Fruit fly (Drosophila melanogaster) whole organism, embryonic: ENCODE measurements around the gene yellow-e2.

ENCODE experiments used
- Ada2b ChIP-seq: fragments of 200-800 bp; sonication (Bioruptor generic); IDR thresholded peaks from 2 replicates; pipeline ENCODE4 v1.3.6; 2022; ENCODE audit warnings: missing biosample characterization, missing genetic modification characterization
- Bgb ChIP-seq: fragments of 200-800 bp; sonication (Bioruptor generic); IDR thresholded peaks from 2 replicates; pipeline ENCODE4 v1.3.6; 2022; ENCODE audit warnings: missing biosample characterization, missing genetic modification characterization; ENCODE audit not compliant: partially characterized antibody
- CG10209 ChIP-seq: fragments of 200-800 bp; sonication (Bioruptor generic); optimal IDR thresholded peaks from 3 replicates; lab custom pipeline; 2017; ENCODE audit warnings: missing biosample characterization, mild to moderate bottlenecking, missing genetic modification characterization, missing genetic modification reagents
- CG10321 ChIP-seq: fragments of 200-800 bp; sonication (Bioruptor generic); IDR thresholded peaks from 2 replicates; pipeline ENCODE4 v1.3.6; 2022; ENCODE audit warnings: missing biosample characterization, missing genetic modification characterization
- CG11504 ChIP-seq: fragments of 200-800 bp; sonication (Bioruptor generic); optimal IDR thresholded peaks from 3 replicates; lab custom pipeline; 2019; ENCODE audit warnings: missing biosample characterization, mild to moderate bottlenecking, missing genetic modification characterization, moderate library complexity
- CG12659 ChIP-seq: fragments of 200-800 bp; sonication (Bioruptor generic); optimal IDR thresholded peaks from 3 replicates; lab custom pipeline; 2017; ENCODE audit warnings: mild to moderate bottlenecking, missing biosample characterization, missing genetic modification reagents, missing genetic modification characterization
- CG13287 ChIP-seq: fragments of 200-800 bp; sonication (Bioruptor generic); IDR thresholded peaks from 2 replicates; pipeline ENCODE4 v1.3.6; 2022; ENCODE audit warnings: missing biosample characterization, missing genetic modification characterization; ENCODE audit not compliant: partially characterized antibody
- CG14667 ChIP-seq: fragments of 200-800 bp; sonication (Bioruptor generic); IDR thresholded peaks from 2 replicates; pipeline ENCODE4 v1.3.6; 2022; ENCODE audit warnings: missing biosample characterization, missing genetic modification characterization
- CG1529 ChIP-seq: fragments of 200-800 bp; sonication (Bioruptor generic); optimal IDR thresholded peaks from 3 replicates; lab custom pipeline; 2018; ENCODE audit warnings: missing biosample characterization, missing genetic modification characterization
- CG15514 ChIP-seq: fragments of 200-800 bp; sonication (Bioruptor generic); optimal IDR thresholded peaks from 3 replicates; lab custom pipeline; 2017; ENCODE audit warnings: missing biosample characterization, missing genetic modification characterization, mild to moderate bottlenecking, moderate library complexity, missing genetic modification reagents
- CG16813 ChIP-seq: fragments of 200-800 bp; sonication (Bioruptor generic); IDR thresholded peaks from 3 replicates; pipeline ENCODE4 v1.3.6; 2022; ENCODE audit warnings: missing biosample characterization, missing genetic modification characterization; ENCODE audit not compliant: partially characterized antibody
- CG17802 ChIP-seq: fragments of 200-800 bp; sonication (Bioruptor generic); optimal IDR thresholded peaks from 2 replicates; lab custom pipeline; 2018; ENCODE audit warnings: missing biosample characterization, mild to moderate bottlenecking, missing genetic modification characterization, moderate library complexity
- CG18476 ChIP-seq: fragments of 200-800 bp; sonication (Bioruptor generic); optimal IDR thresholded peaks from 2 replicates; lab custom pipeline; 2016; ENCODE audit warnings: missing biosample characterization, mild to moderate bottlenecking, missing genetic modification characterization
- CG18599 ChIP-seq: fragments of 200-800 bp; sonication (Bioruptor generic); optimal IDR thresholded peaks from 3 replicates; lab custom pipeline; 2017; ENCODE audit warnings: missing biosample characterization, missing genetic modification characterization, mild to moderate bottlenecking, moderate library complexity, missing genetic modification reagents
- CG2116 ChIP-seq: fragments of 200-800 bp; sonication (Bioruptor generic); optimal IDR thresholded peaks from 3 replicates; lab custom pipeline; 2018; ENCODE audit warnings: missing biosample characterization, mild to moderate bottlenecking, missing genetic modification characterization
- CG4282 ChIP-seq: fragments of 200-800 bp; sonication (Bioruptor generic); optimal IDR thresholded peaks from 2 replicates; lab custom pipeline; 2016; ENCODE audit warnings: missing biosample characterization, missing genetic modification characterization
- CG5180 ChIP-seq: fragments of 200-800 bp; sonication (Bioruptor generic); optimal IDR thresholded peaks from 3 replicates; lab custom pipeline; 2017; ENCODE audit warnings: missing biosample characterization, missing genetic modification characterization, mild to moderate bottlenecking, moderate library complexity, missing genetic modification reagents
- CG6813 ChIP-seq: fragments of 200-800 bp; sonication (Bioruptor generic); optimal IDR thresholded peaks from 2 replicates; lab custom pipeline; 2017; ENCODE audit warnings: missing biosample characterization, missing genetic modification characterization, mild to moderate bottlenecking, moderate library complexity, missing genetic modification reagents
- CG7928 ChIP-seq: fragments of 200-800 bp; sonication (Bioruptor generic); optimal IDR thresholded peaks from 2 replicates; lab custom pipeline; 2017; ENCODE audit warnings: missing biosample characterization, mild to moderate bottlenecking, missing genetic modification characterization
- D ChIP-seq, 2 experiments: fragments of 200-800 bp in 1 of 2; fragments of >200 bp in 1 of 2; sonication (Bioruptor generic) in 1 of 2; optimal IDR thresholded peaks; 2 replicates in 1 of 2; 3 replicates in 1 of 2; lab custom pipeline; 2017; ENCODE audit warnings: mild to moderate bottlenecking in 1 of 2, missing biosample characterization in 1 of 2, missing genetic modification characterization in 1 of 2, missing genetic modification reagents in 1 of 2
- Dll ChIP-seq: fragments of 200-800 bp; sonication (Bioruptor generic); IDR thresholded peaks from 4 replicates; pipeline ENCODE4 v1.3.6; 2022; ENCODE audit warnings: missing biosample characterization, missing genetic modification characterization; ENCODE audit not compliant: partially characterized antibody
- Hr3 ChIP-seq: fragments of 200-800 bp; sonication (Bioruptor generic); optimal IDR thresholded peaks from 3 replicates; lab custom pipeline; 2016; ENCODE audit warnings: missing biosample characterization, missing genetic modification characterization
- MBD-R2 ChIP-seq: fragments of 200-800 bp; sonication (Bioruptor generic); IDR thresholded peaks from 2 replicates; pipeline ENCODE4 v1.3.6; 2022; ENCODE audit warnings: missing biosample characterization, missing genetic modification characterization
- Max ChIP-seq: fragments of 200-800 bp; sonication (Bioruptor generic); optimal IDR thresholded peaks from 2 replicates; lab custom pipeline; 2016; ENCODE audit warnings: missing biosample characterization, mild to moderate bottlenecking, missing genetic modification characterization
- aop ChIP-seq: fragments of 200-800 bp; sonication (Bioruptor generic); IDR thresholded peaks from 2 replicates; pipeline ENCODE4 v1.3.6; 2022; ENCODE audit warnings: missing biosample characterization, missing genetic modification characterization
- bowl ChIP-seq: fragments of 200-800 bp; sonication (Bioruptor generic); IDR thresholded peaks from 2 replicates; pipeline ENCODE4 v1.3.6; 2022; ENCODE audit warnings: missing biosample characterization, missing genetic modification characterization
- bsh ChIP-seq, 2 experiments: fragments of 200-800 bp; sonication (Bioruptor generic); optimal IDR thresholded peaks; 2 replicates each; lab custom pipeline; 2017 to 2018; ENCODE audit warnings: mild to moderate bottlenecking in 2 of 2, missing biosample characterization in 2 of 2, missing genetic modification characterization in 2 of 2, moderate library complexity in 1 of 2
- cad ChIP-seq: fragments of >200 bp; optimal IDR thresholded peaks from 2 replicates; lab custom pipeline; 2017; ENCODE audit warnings: missing biosample characterization, missing genetic modification characterization
- cg ChIP-seq: fragments of 200-800 bp; sonication (Bioruptor generic); optimal IDR thresholded peaks from 3 replicates; lab custom pipeline; 2019; ENCODE audit warnings: missing biosample characterization, mild to moderate bottlenecking, missing genetic modification characterization, moderate library complexity
- dpn ChIP-seq, 2 experiments: fragments of 200-800 bp; sonication (Bioruptor generic); optimal IDR thresholded peaks; 3 replicates each; lab custom pipeline; 2016; ENCODE audit warnings: missing biosample characterization in 2 of 2, missing genetic modification characterization in 2 of 2
- eyg ChIP-seq: fragments of 200-800 bp; sonication (Bioruptor generic); optimal IDR thresholded peaks from 3 replicates; lab custom pipeline; 2016; ENCODE audit warnings: missing biosample characterization, missing genetic modification characterization
- fd64A ChIP-seq: fragments of 200-800 bp; sonication (Bioruptor generic); optimal IDR thresholded peaks from 3 replicates; lab custom pipeline; 2018; ENCODE audit warnings: missing biosample characterization, mild to moderate bottlenecking, missing genetic modification characterization
- gcm ChIP-seq: fragments of 200-800 bp; sonication (Bioruptor generic); optimal IDR thresholded peaks from 2 replicates; lab custom pipeline; 2019; ENCODE audit warnings: missing biosample characterization, mild to moderate bottlenecking, missing genetic modification characterization, moderate library complexity
- gcm2 ChIP-seq: fragments of 200-800 bp; sonication (Bioruptor generic); optimal IDR thresholded peaks from 2 replicates; lab custom pipeline; 2016; ENCODE audit warnings: missing biosample characterization, missing genetic modification characterization
- gem ChIP-seq: fragments of 200-800 bp; sonication (Bioruptor generic); optimal IDR thresholded peaks from 2 replicates; lab custom pipeline; 2019; ENCODE audit warnings: missing biosample characterization, mild to moderate bottlenecking, missing genetic modification characterization, moderate library complexity
- lola ChIP-seq, 3 experiments: fragments of >200 bp in 2 of 3; fragments of 200-800 bp in 1 of 3; sonication (Bioruptor generic) in 1 of 3; optimal IDR thresholded peaks; 2 replicates each; lab custom pipeline; 2017 to 2019; ENCODE audit warnings: missing biosample characterization in 3 of 3, missing genetic modification characterization in 3 of 3, mild to moderate bottlenecking in 1 of 3, moderate library complexity in 1 of 3
- mam ChIP-seq: fragments of 200-800 bp; sonication (Bioruptor generic); optimal IDR thresholded peaks from 3 replicates; lab custom pipeline; 2016; ENCODE audit warnings: missing biosample characterization, missing genetic modification characterization
- mirr ChIP-seq: fragments of 200-800 bp; sonication (Bioruptor generic); optimal IDR thresholded peaks from 3 replicates; lab custom pipeline; 2018; ENCODE audit warnings: missing biosample characterization, mild to moderate bottlenecking, missing genetic modification characterization
- org-1 ChIP-seq: fragments of 200-800 bp; sonication (Bioruptor generic); optimal IDR thresholded peaks from 2 replicates; lab custom pipeline; 2017; ENCODE audit warnings: missing biosample characterization, missing genetic modification characterization
- p53 ChIP-seq: fragments of 200-800 bp; sonication (Bioruptor generic); optimal IDR thresholded peaks from 2 replicates; lab custom pipeline; 2016; ENCODE audit warnings: missing biosample characterization, missing genetic modification characterization
- pan ChIP-seq, 4 experiments: fragments of >200 bp in 3 of 4; fragments of 200-800 bp in 1 of 4; sonication (Bioruptor generic) in 1 of 4; optimal IDR thresholded peaks in 3 of 4; IDR thresholded peaks in 1 of 4; 2 replicates each; pipeline versions ENCODE4 v1.3.6 to Lab custom; 2017 to 2022; ENCODE audit warnings: missing biosample characterization in 2 of 4, missing genetic modification characterization in 2 of 4, mixed read lengths in 1 of 4
- pb ChIP-seq: fragments of 200-800 bp; sonication (Bioruptor generic); optimal IDR thresholded peaks from 3 replicates; lab custom pipeline; 2016; ENCODE audit warnings: missing biosample characterization, missing genetic modification characterization
- pnt ChIP-seq: fragments of 200-800 bp; sonication (Bioruptor generic); optimal IDR thresholded peaks from 3 replicates; lab custom pipeline; 2016; ENCODE audit warnings: missing biosample characterization, missing genetic modification characterization
- rib ChIP-seq: fragments of 200-800 bp; sonication (Bioruptor generic); IDR thresholded peaks from 2 replicates; pipeline ENCODE4 v1.3.6; 2022; ENCODE audit warnings: missing biosample characterization, missing genetic modification characterization
- ro ChIP-seq: fragments of 200-800 bp; sonication (Bioruptor generic); IDR thresholded peaks from 2 replicates; pipeline ENCODE4 v1.3.6; 2022; ENCODE audit warnings: missing biosample characterization, missing genetic modification characterization
- so ChIP-seq: fragments of 200-800 bp; sonication (Bioruptor generic); IDR thresholded peaks from 3 replicates; pipeline ENCODE4 v1.3.6; 2022; ENCODE audit warnings: missing biosample characterization, missing genetic modification characterization
- tna ChIP-seq: fragments of 200-800 bp; sonication (Bioruptor generic); IDR thresholded peaks from 2 replicates; pipeline ENCODE4 v1.3.6; 2022; ENCODE audit warnings: missing biosample characterization, missing genetic modification characterization; ENCODE audit not compliant: partially characterized antibody
- trh ChIP-seq: fragments of 200-800 bp; sonication (Bioruptor generic); optimal IDR thresholded peaks from 2 replicates; lab custom pipeline; 2016; ENCODE audit warnings: missing biosample characterization, missing genetic modification characterization
- yki ChIP-seq: fragments of >200 bp; optimal IDR thresholded peaks from 3 replicates; lab custom pipeline; 2018

yellow-e2 gene

DNA sequence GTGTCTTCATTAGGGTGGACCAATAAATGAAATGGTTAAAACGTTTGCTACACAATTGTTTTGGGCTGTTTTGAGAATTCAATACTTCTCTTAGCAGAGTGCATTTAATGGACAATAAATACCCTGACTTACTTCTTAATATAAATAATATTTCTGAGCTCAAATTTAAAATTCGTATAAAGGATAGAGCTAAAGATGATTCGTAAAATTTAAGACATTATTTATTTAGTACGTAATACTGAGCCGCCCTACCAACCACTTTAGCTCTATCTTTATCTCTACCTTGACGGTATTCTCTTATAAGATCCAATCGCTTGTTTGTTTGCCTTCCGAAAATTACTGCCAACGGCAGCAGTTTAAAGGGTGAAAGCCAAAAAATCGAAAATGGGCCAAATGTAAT, 26.8 kb upstream of the yellow-e2 start (continued):
- TF ChIP-seq CG6813 (GFP tag; lab: Kevin White, UChicago) (peak; percentile 78), CG16813 (GFP tag; lab: Robert Waterston, UW) (no peak), gcm (GFP tag; lab: Kevin White, UChicago) (peak; percentile 89), cg (GFP tag; lab: Kevin White, UChicago) (no peak), D (optimal IDR thresholded peaks at IDR 0.05; lab: Kevin White, UChicago) (no peak), D (GFP tag; optimal IDR thresholded peaks at IDR 0.05; lab: Kevin White, UChicago) (peak; percentile 37), CG2116 (GFP tag; lab: Kevin White, UChicago) (peak; percentile 66), CG12659 (peak; percentile 87), CG10209 (GFP tag; lab: Kevin White, UChicago) (peak; percentile 84), tna (no peak), CG18476 (GFP tag; lab: Kevin White, UChicago) (no peak), pb (no peak), mirr (GFP tag; lab: Kevin White, UChicago) (peak; percentile 16), CG11504 (tag; lab: Kevin White, UChicago) (peak; percentile 84), Hr3 (GFP tag; lab: Kevin White, UChicago) (peak; percentile 66), Dll (no peak), ro (GFP tag; lab: Robert Waterston, UW) (no peak), p53 (GFP tag; lab: Kevin White, UChicago) (no peak), Ada2b (GFP tag; lab: Robert Waterston, UW) (peak; percentile 61), dpn (GFP tag; optimal IDR thresholded peaks at IDR 0.05; lab: Kevin White, UChicago) (peak; percentile 47 to 86), MBD-R2 (GFP tag; lab: Robert Waterston, UW) (peak; percentile 9; the same call in 1 of the 2 replicates), CG13287 (GFP tag; lab: Robert Waterston, UW) (no peak), bsh (GFP tag; optimal IDR thresholded peaks at IDR 0.05; lab: Kevin White, UChicago) (peak; percentile 77 to 91), so (GFP tag; lab: Robert Waterston, UW) (peak; percentile 89), CG7928 (GFP tag; lab: Kevin White, UChicago) (no peak), mam (GFP tag; lab: Kevin White, UChicago) (peak; percentile 50), aop (GFP tag; lab: Robert Waterston, UW) (no peak), bowl (GFP tag; lab: Robert Waterston, UW) (peak; percentile 6; the same call in 1 of the 2 replicates), pnt (GFP tag; lab: Kevin White, UChicago) (no peak), CG17802 (tag; lab: Kevin White, UChicago) (peak; percentile 16), CG5180 (GFP tag; lab: Kevin White, UChicago) (peak; percentile 48), CG1529 (GFP tag; lab: Kevin White, UChicago) (peak; percentile 86), fd64A (peak; percentile 31), Max (peak; percentile 41), cad (GFP tag; lab: Kevin White, UChicago) (no peak), CG4282 (GFP tag; lab: Kevin White, UChicago) (no peak), pan (optimal IDR thresholded peaks at IDR 0.05; lab: Kevin White, UChicago) (no peak), pan (GFP tag; optimal IDR thresholded peaks at IDR 0.05 in 1 of 2, IDR thresholded peaks at IDR 0.05 in 1 of 2) (peak in 1 of 2 experiments; percentile 76), gcm2 (GFP tag; lab: Kevin White, UChicago) (no peak), CG14667 (GFP tag; lab: Robert Waterston, UW) (no peak), org-1 (GFP tag; lab: Kevin White, UChicago) (peak; percentile 81), rib (GFP tag; lab: Robert Waterston, UW) (no peak), CG10321 (GFP tag; lab: Robert Waterston, UW) (peak; percentile 62; the same call in 1 of the 2 replicates), yki (lab: Kevin White, UChicago) (no peak), CG15514 (peak; percentile 49), lola (GFP tag; optimal IDR thresholded peaks at IDR 0.05; lab: Kevin White, UChicago) (peak in 1 of 3 experiments; percentile 87), CG18599 (GFP tag; lab: Kevin White, UChicago) (peak; percentile 64), Bgb (no peak), gem (peak; percentile 92), trh (GFP tag; lab: Kevin White, UChicago) (peak; percentile 60), eyg (GFP tag; lab: Kevin White, UChicago) (no peak)
